Fruit fly (Drosophila melanogaster) whole organism, embryonic: ENCODE data around the gene lute.

Source experiments
- Antp ChIP-seq: fragments of 200-800 bp; sonication (Bioruptor generic); optimal IDR thresholded peaks from 3 replicates; lab custom pipeline; 2016; ENCODE audit warnings: missing biosample characterization, missing genetic modification characterization
- B-H1 ChIP-seq: fragments of 200-800 bp; sonication (Bioruptor generic); IDR thresholded peaks from 3 replicates; pipeline ENCODE4 v1.3.6; 2022; ENCODE audit warnings: missing biosample characterization, missing genetic modification characterization
- BEAF-32 ChIP-seq: fragments of 200-800 bp; sonication (Bioruptor generic); optimal IDR thresholded peaks from 3 replicates; lab custom pipeline; 2017; ENCODE audit warnings: missing biosample characterization, missing genetic modification characterization, mild to moderate bottlenecking, moderate library complexity, missing genetic modification reagents
- CG11093 ChIP-seq: fragments of 200-800 bp; sonication (Bioruptor generic); IDR thresholded peaks from 3 replicates; pipeline ENCODE4 v1.3.6; 2022; ENCODE audit warnings: missing biosample characterization, missing genetic modification characterization
- CG12104 ChIP-seq: fragments of 200-800 bp; sonication (Bioruptor generic); optimal IDR thresholded peaks from 3 replicates; lab custom pipeline; 2016; ENCODE audit warnings: missing biosample characterization, missing genetic modification characterization
- CG12659 ChIP-seq: fragments of 200-800 bp; sonication (Bioruptor generic); optimal IDR thresholded peaks from 3 replicates; lab custom pipeline; 2017; ENCODE audit warnings: mild to moderate bottlenecking, missing biosample characterization, missing genetic modification reagents, missing genetic modification characterization
- CG12769 ChIP-seq: fragments of 200-800 bp; sonication (Bioruptor generic); optimal IDR thresholded peaks from 2 replicates; lab custom pipeline; 2019; ENCODE audit warnings: missing biosample characterization, mild to moderate bottlenecking, missing genetic modification characterization, moderate library complexity
- CG14050 ChIP-seq: fragments of 200-800 bp; sonication (Bioruptor generic); IDR thresholded peaks from 3 replicates; pipeline ENCODE4 v1.3.6; 2022; ENCODE audit warnings: missing biosample characterization, missing genetic modification characterization
- CG17186 ChIP-seq: fragments of 200-800 bp; sonication (Bioruptor generic); optimal IDR thresholded peaks from 3 replicates; lab custom pipeline; 2017; ENCODE audit warnings: missing biosample characterization, missing genetic modification reagents, missing genetic modification characterization
- CG17361 ChIP-seq: fragments of 200-800 bp; sonication (Bioruptor generic); IDR thresholded peaks from 3 replicates; pipeline ENCODE4 v1.3.6; 2022; ENCODE audit warnings: missing biosample characterization, missing genetic modification characterization
- CG17568 ChIP-seq: fragments of 200-800 bp; sonication (Bioruptor generic); optimal IDR thresholded peaks from 2 replicates; lab custom pipeline; 2018; ENCODE audit warnings: missing biosample characterization, mild to moderate bottlenecking, missing genetic modification characterization, moderate library complexity
- CG17912 ChIP-seq: fragments of 200-800 bp; sonication (Bioruptor generic); optimal IDR thresholded peaks from 2 replicates; lab custom pipeline; 2018; ENCODE audit warnings: missing biosample characterization, mild to moderate bottlenecking, missing genetic modification characterization
- CG2202 ChIP-seq: fragments of 200-800 bp; sonication (Bioruptor generic); optimal IDR thresholded peaks from 2 replicates; lab custom pipeline; 2018; ENCODE audit warnings: missing biosample characterization, mild to moderate bottlenecking, missing genetic modification characterization
- CG2712 ChIP-seq: fragments of 200-800 bp; optimal IDR thresholded peaks from 3 replicates; lab custom pipeline; 2019; ENCODE audit warnings: missing biosample characterization, mild to moderate bottlenecking, missing genetic modification characterization, moderate library complexity
- CG3163 ChIP-seq: fragments of 200-800 bp; sonication (Bioruptor generic); optimal IDR thresholded peaks from 3 replicates; lab custom pipeline; 2016; ENCODE audit warnings: missing biosample characterization, missing genetic modification characterization
- CG3995 ChIP-seq: fragments of 200-800 bp; sonication (Bioruptor generic); optimal IDR thresholded peaks from 3 replicates; lab custom pipeline; 2016; ENCODE audit warnings: missing biosample characterization, missing genetic modification characterization
- CG4404 ChIP-seq: fragments of 200-800 bp; sonication (Bioruptor generic); IDR thresholded peaks from 2 replicates; pipeline ENCODE4 v1.3.6; 2022; ENCODE audit warnings: missing biosample characterization, missing genetic modification characterization
- CG6854 ChIP-seq: fragments of 200-800 bp; sonication (Bioruptor generic); optimal IDR thresholded peaks from 3 replicates; lab custom pipeline; 2017; ENCODE audit warnings: missing biosample characterization, mild to moderate bottlenecking, missing genetic modification characterization
- CG7357 ChIP-seq: fragments of 200-800 bp; sonication (Bioruptor generic); IDR thresholded peaks from 3 replicates; pipeline ENCODE4 v1.3.6; 2022; ENCODE audit warnings: missing biosample characterization, missing genetic modification characterization
- CG7963 ChIP-seq: fragments of 200-800 bp; sonication (Bioruptor generic); IDR thresholded peaks from 3 replicates; pipeline ENCODE4 v1.3.6; 2022; ENCODE audit warnings: missing biosample characterization, missing genetic modification characterization; ENCODE audit not compliant: partially characterized antibody
- CG8359 ChIP-seq: fragments of 200-800 bp; sonication (Bioruptor generic); optimal IDR thresholded peaks from 2 replicates; lab custom pipeline; 2017; ENCODE audit warnings: missing biosample characterization, mild to moderate bottlenecking, missing genetic modification characterization, borderline replicate concordance
- Chrac-16 ChIP-seq: fragments of 200-800 bp; sonication (Bioruptor generic); optimal IDR thresholded peaks from 3 replicates; lab custom pipeline; 2016; ENCODE audit warnings: missing biosample characterization, missing genetic modification characterization
- Dll ChIP-seq: fragments of 200-800 bp; sonication (Bioruptor generic); IDR thresholded peaks from 4 replicates; pipeline ENCODE4 v1.3.6; 2022; ENCODE audit warnings: missing biosample characterization, missing genetic modification characterization; ENCODE audit not compliant: partially characterized antibody
- Doc3 ChIP-seq: fragments of 200-800 bp; sonication (Bioruptor generic); IDR thresholded peaks from 3 replicates; pipeline ENCODE4 v1.3.6; 2022; ENCODE audit warnings: missing biosample characterization, missing genetic modification characterization; ENCODE audit not compliant: partially characterized antibody
- Drgx ChIP-seq: fragments of 200-800 bp; sonication (Bioruptor generic); IDR thresholded peaks from 2 replicates; pipeline ENCODE4 v1.3.6; 2022; ENCODE audit warnings: missing biosample characterization, missing genetic modification characterization
- E2f2 ChIP-seq: fragments of 200-800 bp; sonication (Bioruptor generic); IDR thresholded peaks from 2 replicates; pipeline ENCODE4 v1.3.6; 2022; ENCODE audit warnings: missing biosample characterization, missing genetic modification characterization
- Fer1 ChIP-seq: fragments of 200-800 bp; sonication (Bioruptor generic); optimal IDR thresholded peaks from 2 replicates; lab custom pipeline; 2017; ENCODE audit warnings: missing biosample characterization, mild to moderate bottlenecking, missing genetic modification characterization
- HLH3B ChIP-seq: fragments of 200-800 bp; sonication (Bioruptor generic); IDR thresholded peaks from 2 replicates; pipeline ENCODE4 v1.3.6; 2022; ENCODE audit warnings: missing biosample characterization, missing genetic modification characterization
- Lhr ChIP-seq: fragments of 200-800 bp; sonication (Bioruptor generic); optimal IDR thresholded peaks from 3 replicates; lab custom pipeline; 2017; ENCODE audit warnings: mild to moderate bottlenecking, missing biosample characterization, missing genetic modification reagents, missing genetic modification characterization
- Meics ChIP-seq: fragments of 200-800 bp; sonication (Bioruptor generic); optimal IDR thresholded peaks from 2 replicates; lab custom pipeline; 2017; ENCODE audit warnings: missing biosample characterization, mild to moderate bottlenecking, missing genetic modification characterization
- Myb ChIP-seq: fragments of 200-800 bp; sonication (Bioruptor generic); optimal IDR thresholded peaks from 2 replicates; lab custom pipeline; 2016; ENCODE audit warnings: missing biosample characterization, missing genetic modification characterization
- Oaz ChIP-seq: fragments of 200-800 bp; sonication (Bioruptor generic); IDR thresholded peaks from 2 replicates; pipeline ENCODE4 v1.3.6; 2022; ENCODE audit warnings: missing biosample characterization, missing genetic modification characterization
- Rfx ChIP-seq: fragments of 200-800 bp; sonication (Bioruptor generic); IDR thresholded peaks from 2 replicates; pipeline ENCODE4 v1.3.6; 2022; ENCODE audit warnings: missing biosample characterization, missing genetic modification characterization
- Scr ChIP-seq: fragments of 200-800 bp; sonication (Bioruptor generic); IDR thresholded peaks from 2 replicates; pipeline ENCODE4 v1.3.6; 2022; ENCODE audit warnings: missing biosample characterization, missing genetic modification characterization; ENCODE audit not compliant: partially characterized antibody
- Ssrp ChIP-seq: fragments of 200-800 bp; sonication (Bioruptor generic); optimal IDR thresholded peaks from 2 replicates; lab custom pipeline; 2018; ENCODE audit warnings: missing biosample characterization, mild to moderate bottlenecking, missing genetic modification characterization, moderate library complexity
- Xbp1 ChIP-seq: fragments of 200-800 bp; sonication (Bioruptor generic); optimal IDR thresholded peaks from 3 replicates; lab custom pipeline; 2016; ENCODE audit warnings: missing biosample characterization, mild to moderate bottlenecking, missing genetic modification characterization
- bbx ChIP-seq: fragments of 200-800 bp; sonication (Bioruptor generic); IDR thresholded peaks from 2 replicates; pipeline ENCODE4 v1.3.6; 2022; ENCODE audit warnings: missing biosample characterization, missing genetic modification characterization; ENCODE audit not compliant: partially characterized antibody
- caup ChIP-seq: fragments of 200-800 bp; sonication (Bioruptor generic); optimal IDR thresholded peaks from 3 replicates; lab custom pipeline; 2017; ENCODE audit warnings: missing biosample characterization, mild to moderate bottlenecking, missing genetic modification characterization, moderate library complexity; ENCODE audit not compliant: severe bottlenecking
- crol ChIP-seq: fragments of 200-800 bp; sonication (Bioruptor generic); IDR thresholded peaks from 2 replicates; pipeline ENCODE4 v1.3.6; 2022; ENCODE audit warnings: missing biosample characterization, missing genetic modification characterization
- exex ChIP-seq: fragments of 200-800 bp; sonication (Bioruptor generic); optimal IDR thresholded peaks from 4 replicates; lab custom pipeline; 2018; ENCODE audit warnings: missing biosample characterization, mild to moderate bottlenecking, missing genetic modification characterization, moderate library complexity
- hth ChIP-seq: fragments of >200 bp; optimal IDR thresholded peaks from 2 replicates; lab custom pipeline; 2017; ENCODE audit warnings: inconsistent platforms
- lab ChIP-seq: fragments of 200-800 bp; sonication (Bioruptor generic); optimal IDR thresholded peaks from 3 replicates; lab custom pipeline; 2017; ENCODE audit warnings: missing biosample characterization, missing genetic modification characterization, mild to moderate bottlenecking, moderate library complexity, missing genetic modification reagents
- oc ChIP-seq: fragments of 200-800 bp; sonication (Bioruptor generic); optimal IDR thresholded peaks from 2 replicates; lab custom pipeline; 2018; ENCODE audit warnings: missing biosample characterization, mild to moderate bottlenecking, missing genetic modification characterization, moderate library complexity
- onecut ChIP-seq: fragments of 200-800 bp; sonication (Bioruptor generic); IDR thresholded peaks from 2 replicates; pipeline ENCODE4 v1.3.6; 2022; ENCODE audit warnings: missing biosample characterization, missing genetic modification characterization
- pzg ChIP-seq: fragments of 200-800 bp; sonication (Bioruptor generic); optimal IDR thresholded peaks from 3 replicates; lab custom pipeline; 2018; ENCODE audit warnings: missing biosample characterization, mild to moderate bottlenecking, missing genetic modification characterization, moderate library complexity
- seq ChIP-seq: fragments of 200-800 bp; sonication (Bioruptor generic); IDR thresholded peaks from 2 replicates; pipeline ENCODE4 v1.3.6; 2022; ENCODE audit warnings: missing biosample characterization, missing genetic modification characterization
- tin ChIP-seq: fragments of 200-800 bp; sonication (Bioruptor generic); optimal IDR thresholded peaks from 3 replicates; lab custom pipeline; 2016; ENCODE audit warnings: missing biosample characterization, missing genetic modification characterization
- toy ChIP-seq: fragments of 200-800 bp; sonication (Bioruptor generic); IDR thresholded peaks from 2 replicates; pipeline ENCODE4 v1.3.6; 2022; ENCODE audit warnings: missing biosample characterization, missing genetic modification characterization
- ttk ChIP-seq: fragments of 200-800 bp; sonication (Bioruptor generic); IDR thresholded peaks from 2 replicates; pipeline ENCODE4 v2.1.2; 2022; ENCODE audit warnings: missing biosample characterization, missing genetic modification characterization

Gene lute

DNA sequence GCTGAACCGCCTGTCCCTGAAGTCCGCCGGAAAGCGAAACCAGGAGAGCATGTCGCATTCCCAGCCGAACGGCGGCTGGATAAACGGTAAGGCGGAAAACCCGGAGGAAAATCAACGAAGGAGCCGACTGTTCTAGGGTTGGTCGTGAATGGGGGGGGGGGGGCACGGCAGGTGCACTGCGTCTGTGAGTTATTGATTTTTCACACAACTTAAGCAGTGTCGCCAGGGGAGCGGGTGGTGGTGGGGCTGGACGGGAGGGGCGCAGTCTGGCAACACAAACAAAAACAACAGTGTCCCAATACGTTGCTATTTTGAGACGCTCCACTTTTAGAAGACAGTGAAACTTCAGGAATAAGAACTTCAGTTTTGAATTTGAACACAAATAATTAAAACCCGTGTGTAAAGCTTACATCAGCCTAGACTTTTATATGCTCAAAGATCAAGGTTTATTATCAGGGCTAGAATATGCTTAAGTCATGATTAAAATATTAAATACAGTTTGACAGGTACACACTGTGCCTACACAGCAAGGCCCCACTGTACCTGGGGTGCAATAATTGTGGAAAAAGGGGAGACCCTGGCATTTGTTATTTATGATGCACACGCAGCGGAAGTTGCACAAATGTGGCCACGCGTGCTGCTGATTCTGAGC is 6.5 kb downstream of the lute start (continued):
- no peak for TF ChIP-seq Doc3 (GFP tag; lab: Robert Waterston, UW)
- peak; percentile 17; the same call in 1 of the 2 replicates for TF ChIP-seq Oaz (GFP tag; lab: Robert Waterston, UW)
- peak; percentile 47 for TF ChIP-seq Chrac-16 (GFP tag; lab: Kevin White, UChicago)
- TF ChIP-seq Antp: peak; percentile 55
- TF ChIP-seq CG17568: no peak
- TF ChIP-seq Lhr (GFP tag; lab: Kevin White, UChicago): peak; percentile 12
- peak; percentile 75 for TF ChIP-seq lab (GFP tag; lab: Kevin White, UChicago)
- peak; percentile 57; the same call in 1 of the 3 replicates for TF ChIP-seq CG7357
- no peak for TF ChIP-seq CG3163
- TF ChIP-seq Fer1: peak; percentile 72
- TF ChIP-seq CG3995 (GFP tag; lab: Kevin White, UChicago): no peak
- TF ChIP-seq CG2712 (tag; lab: Kevin White, UChicago): peak; percentile 82
- peak; percentile 43; the same call in 1 of the 2 replicates for TF ChIP-seq Rfx
- peak; percentile 29 for TF ChIP-seq CG12104
- peak; percentile 20 for TF ChIP-seq CG2202
- TF ChIP-seq oc (tag; lab: Kevin White, UChicago): peak; percentile 39
- TF ChIP-seq hth (lab: Kevin White, UChicago): no peak
- no peak for TF ChIP-seq toy (GFP tag; lab: Robert Waterston, UW)
- TF ChIP-seq Drgx (GFP tag; lab: Robert Waterston, UW): peak; percentile 87
- peak; percentile 26 for TF ChIP-seq CG12659 (GFP tag; lab: Kevin White, UChicago)
- no peak for TF ChIP-seq CG17912 (GFP tag; lab: Kevin White, UChicago)
- no peak for TF ChIP-seq pzg (GFP tag; lab: Kevin White, UChicago)
- peak; percentile 39 for TF ChIP-seq E2f2 (GFP tag; lab: Robert Waterston, UW)
- peak; percentile 75 for TF ChIP-seq HLH3B
- TF ChIP-seq seq: peak; percentile 49; the same call in 1 of the 2 replicates
- peak; percentile 52 for TF ChIP-seq Meics (GFP tag; lab: Kevin White, UChicago)
- TF ChIP-seq tin: peak; percentile 69
- TF ChIP-seq Scr: no peak
- no peak for TF ChIP-seq BEAF-32 (GFP tag; lab: Kevin White, UChicago)
- peak; percentile 74 for TF ChIP-seq CG12769 (tag; lab: Kevin White, UChicago)
- peak; percentile 63; the same call in 2 of the 3 replicates for TF ChIP-seq CG17361 (GFP tag; lab: Robert Waterston, UW)
- TF ChIP-seq CG14050 (GFP tag; lab: Robert Waterston, UW): peak; percentile 68
- no peak for TF ChIP-seq CG8359 (GFP tag; lab: Kevin White, UChicago)
- TF ChIP-seq CG6854 (GFP tag; lab: Kevin White, UChicago): no peak
- peak; percentile 97 for TF ChIP-seq crol (GFP tag; lab: Robert Waterston, UW)
- TF ChIP-seq Dll: no peak
- peak; percentile 72; the same call in 2 of the 3 replicates for TF ChIP-seq CG11093 (GFP tag; lab: Robert Waterston, UW)
- peak; percentile 72 for TF ChIP-seq ttk
- TF ChIP-seq B-H1: peak; percentile 74
- peak; percentile 22 for TF ChIP-seq CG17186
- no peak for TF ChIP-seq bbx (GFP tag; lab: Robert Waterston, UW)
- TF ChIP-seq exex (tag; lab: Kevin White, UChicago): no peak
- TF ChIP-seq Ssrp (tag; lab: Kevin White, UChicago): peak; percentile 65
- no peak for TF ChIP-seq CG7963
- TF ChIP-seq caup (GFP tag; lab: Kevin White, UChicago): peak; percentile 45
- peak; percentile 49; the same call in 1 of the 2 replicates for TF ChIP-seq CG4404 (GFP tag; lab: Robert Waterston, UW)
- no peak for TF ChIP-seq Myb
- TF ChIP-seq Xbp1 (GFP tag; lab: Kevin White, UChicago): peak; percentile 71
- peak; percentile 100 for TF ChIP-seq onecut (GFP tag; lab: Robert Waterston, UW)
